Worm (Caenorhabditis elegans): ENCODE results near the gene henn-1.

Gene henn-1

ce11 chrIII:8235880-8236279 is 3.4 kb downstream of the henn-1 start, which contains the start of gene C02F5.5:
Gene C02F5.5 (plus strand): TSS chrIII:8236180.
- no peak for TF ChIP-seq unc-62 (GFP tag; optimal IDR thresholded peaks at IDR 0.05)
- TF ChIP-seq lin-13 (tag; optimal IDR thresholded peaks at IDR 0.05), result no peak
- TF ChIP-seq elt-3 (tag; optimal IDR thresholded peaks at IDR 0.05), result no peak
- no peak for TF ChIP-seq ceh-83 (GFP tag; optimal IDR thresholded peaks at IDR 0.05)
- no peak for TF ChIP-seq ceh-43 (GFP tag; optimal IDR thresholded peaks at IDR 0.05)
- no peak for TF ChIP-seq tbx-8 (GFP tag; optimal IDR thresholded peaks at IDR 0.05)
- TF ChIP-seq nhr-237 (tag; optimal IDR thresholded peaks at IDR 0.05), result no peak
- TF ChIP-seq mab-5 (tag; optimal IDR thresholded peaks at IDR 0.05), result no peak
- no peak for TF ChIP-seq lin-32 (GFP tag; optimal IDR thresholded peaks at IDR 0.05)
- TF ChIP-seq elt-1 (tag; optimal IDR thresholded peaks at IDR 0.05; ENCODE audit: borderline replicate concordance, insufficient read depth), result no peak
- no peak for TF ChIP-seq zip-8 (tag; optimal IDR thresholded peaks at IDR 0.05)
- TF ChIP-seq ztf-11 (tag; optimal IDR thresholded peaks at IDR 0.05), result no peak
- TF ChIP-seq hlh-1 (tag; optimal IDR thresholded peaks at IDR 0.05), result no peak
- no peak for TF ChIP-seq drap-1 (GFP tag; optimal IDR thresholded peaks at IDR 0.05)
- TF ChIP-seq ham-2 (GFP tag; optimal IDR thresholded peaks at IDR 0.05), result no peak
- TF ChIP-seq unc-39 (tag; optimal IDR thresholded peaks at IDR 0.05), result no peak
- no peak for TF ChIP-seq nhr-76 (tag; optimal IDR thresholded peaks at IDR 0.05)

DNA sequence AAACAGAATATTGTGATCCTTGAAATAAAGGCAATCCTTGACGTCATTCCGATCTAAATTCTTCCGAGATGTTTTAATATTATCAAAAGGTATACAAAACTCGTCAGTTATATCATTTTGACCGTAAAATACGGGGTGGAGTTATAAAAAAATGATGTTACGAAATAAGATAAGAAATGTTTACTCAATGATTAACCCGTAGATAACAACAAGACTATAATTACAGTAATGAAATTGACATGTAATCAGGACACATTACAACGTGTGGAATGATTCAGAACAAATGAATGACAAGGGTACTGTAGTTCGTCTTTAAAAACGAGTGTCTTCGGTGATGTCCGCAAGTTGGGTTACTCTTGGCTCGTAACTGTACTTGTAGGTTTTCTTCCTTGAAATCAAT is 5.4 kb downstream of the henn-1 start, which contains the start of gene tsp-2:
TSS of gene tsp-2 (minus strand) at position 109 of the 400 bp plus-strand sequence.
- no peak for TF ChIP-seq snpc-4 (tag; optimal IDR thresholded peaks at IDR 0.05)
- no peak for TF ChIP-seq mab-5 (tag; optimal IDR thresholded peaks at IDR 0.05)
- TF ChIP-seq pha-4 (tag; optimal IDR thresholded peaks at IDR 0.05), result no peak
- TF ChIP-seq ceh-43 (GFP tag; optimal IDR thresholded peaks at IDR 0.05), result no peak
- TF ChIP-seq ham-2 (GFP tag; optimal IDR thresholded peaks at IDR 0.05), result no peak
- no peak for TF ChIP-seq lsy-2 (tag; optimal IDR thresholded peaks at IDR 0.05)
- no peak for TF ChIP-seq tbx-8 (GFP tag; optimal IDR thresholded peaks at IDR 0.05)
- TF ChIP-seq mep-1 (tag; optimal IDR thresholded peaks at IDR 0.05), result no peak
- TF ChIP-seq cnd-1 (tag; optimal IDR thresholded peaks at IDR 0.05), result no peak
- TF ChIP-seq nhr-12 (tag; optimal IDR thresholded peaks at IDR 0.05), result no peak
- TF ChIP-seq mls-2 (tag; optimal IDR thresholded peaks at IDR 0.05), result no peak
- no peak for TF ChIP-seq elt-1 (tag; optimal IDR thresholded peaks at IDR 0.05; ENCODE audit: borderline replicate concordance, insufficient read depth)
- TF ChIP-seq M03D4.4 (tag; optimal IDR thresholded peaks at IDR 0.05), result no peak
- no peak for TF ChIP-seq ces-1 (GFP tag; optimal IDR thresholded peaks at IDR 0.05)
- no peak for TF ChIP-seq nhr-237 (tag; optimal IDR thresholded peaks at IDR 0.05)
- TF ChIP-seq zip-8 (tag; optimal IDR thresholded peaks at IDR 0.05), result no peak
- TF ChIP-seq unc-62 (GFP tag; optimal IDR thresholded peaks at IDR 0.05), result no peak
- TF ChIP-seq ztf-11 (tag; optimal IDR thresholded peaks at IDR 0.05), result no peak
- TF ChIP-seq unc-39 (tag; optimal IDR thresholded peaks at IDR 0.05), result no peak
- no peak for TF ChIP-seq nhr-28 (tag; optimal IDR thresholded peaks at IDR 0.05)

ce11 chrIII:8239325-8239724 is 6.9 kb downstream of the henn-1 start, which contains the start of gene tsp-1:
Gene tsp-1 (minus strand): TSS chrIII:8239423.
- no peak for TF ChIP-seq nhr-2 (tag; optimal IDR thresholded peaks at IDR 0.05)
- TF ChIP-seq elt-1 (tag; optimal IDR thresholded peaks at IDR 0.05; ENCODE audit: borderline replicate concordance, insufficient read depth), result no peak
- TF ChIP-seq zip-8 (tag; optimal IDR thresholded peaks at IDR 0.05), result no peak
- TF ChIP-seq ceh-39 (tag; optimal IDR thresholded peaks at IDR 0.05), result no peak
- TF ChIP-seq snpc-4 (tag; optimal IDR thresholded peaks at IDR 0.05), result no peak
- no peak for TF ChIP-seq nhr-12 (tag; optimal IDR thresholded peaks at IDR 0.05)
- TF ChIP-seq ceh-43 (GFP tag; optimal IDR thresholded peaks at IDR 0.05), result no peak
- TF ChIP-seq flh-1 (GFP tag; optimal IDR thresholded peaks at IDR 0.05), result no peak
- no peak for TF ChIP-seq unc-39 (tag; optimal IDR thresholded peaks at IDR 0.05)
- no peak for TF ChIP-seq drap-1 (GFP tag; optimal IDR thresholded peaks at IDR 0.05)
- no peak for TF ChIP-seq nhr-237 (tag; optimal IDR thresholded peaks at IDR 0.05)
- no peak for TF ChIP-seq mls-2 (tag; optimal IDR thresholded peaks at IDR 0.05)

DNA sequence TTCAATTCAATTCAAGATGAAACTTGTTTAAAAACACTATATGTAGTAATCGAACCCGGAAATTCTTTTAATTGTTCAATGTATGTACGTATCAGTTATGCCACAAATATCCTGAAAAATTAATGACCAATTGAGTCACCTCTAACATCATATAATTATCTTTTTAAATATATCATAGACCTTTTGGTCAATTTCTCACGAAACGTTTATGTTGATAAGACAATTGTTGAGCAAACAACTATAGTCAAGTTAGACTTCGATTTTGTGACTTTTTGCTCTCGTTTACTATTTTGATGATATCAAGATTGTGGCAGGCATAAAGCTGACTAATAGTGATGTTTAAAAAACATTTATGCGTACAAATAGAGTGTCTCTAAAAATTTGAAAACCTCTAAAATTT is 7.8 kb downstream of the henn-1 start:
- TF ChIP-seq mep-1 (tag; optimal IDR thresholded peaks at IDR 0.05), result no peak
- TF ChIP-seq lin-13 (tag; optimal IDR thresholded peaks at IDR 0.05), result no peak

DNA sequence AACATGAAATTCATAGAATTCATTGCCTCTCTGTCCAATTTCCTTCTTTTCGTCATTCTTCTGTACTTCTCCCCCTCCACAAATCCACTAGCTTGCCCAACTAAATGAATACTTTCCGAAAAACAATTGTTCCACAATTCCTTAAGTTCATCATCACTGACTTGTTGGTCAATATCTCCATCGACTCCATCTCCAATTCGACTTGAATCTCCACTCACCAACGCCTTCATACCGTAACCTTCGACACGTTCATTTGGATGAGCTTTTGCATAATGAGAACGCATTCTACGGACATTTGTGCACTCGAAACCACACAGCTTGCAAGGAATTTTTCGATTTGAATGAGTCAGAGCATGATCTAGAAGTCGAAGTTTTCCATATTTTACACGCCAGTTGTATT is 8.5 kb downstream of the henn-1 start:
- no peak for TF ChIP-seq snpc-4 (tag; optimal IDR thresholded peaks at IDR 0.05)
- TF ChIP-seq sptf-1 (tag; optimal IDR thresholded peaks at IDR 0.05), result no peak
- no peak for TF ChIP-seq nhr-237 (tag; optimal IDR thresholded peaks at IDR 0.05)
- no peak for TF ChIP-seq cnd-1 (tag; optimal IDR thresholded peaks at IDR 0.05)
- TF ChIP-seq mls-2 (tag; optimal IDR thresholded peaks at IDR 0.05), result no peak
- no peak for TF ChIP-seq nhr-76 (tag; optimal IDR thresholded peaks at IDR 0.05)
- TF ChIP-seq mep-1 (tag; optimal IDR thresholded peaks at IDR 0.05), result no peak
